Worm (Caenorhabditis elegans): Measurements from ENCODE around the gene asp-3.

The asp-3 gene

ce11 chrX:6782857-6783256, 8.0 kb upstream of the asp-3 start, which contains the start of gene idpp-6:
Gene idpp-6 (plus strand): TSS chrX:6783157.
- TF ChIP-seq unc-86 (tag; optimal IDR thresholded peaks at IDR 0.05): no peak
- TF ChIP-seq fkh-10 (GFP tag; optimal IDR thresholded peaks at IDR 0.05): no peak
- no peak for TF ChIP-seq ceh-88 (GFP tag; IDR thresholded peaks at IDR 0.05)
- no peak for TF ChIP-seq swsn-7 (tag; optimal IDR thresholded peaks at IDR 0.05)
- TF ChIP-seq lin-15B (tag; optimal IDR thresholded peaks at IDR 0.05): no peak
- TF ChIP-seq nhr-12 (tag; optimal IDR thresholded peaks at IDR 0.05): no peak

DNA sequence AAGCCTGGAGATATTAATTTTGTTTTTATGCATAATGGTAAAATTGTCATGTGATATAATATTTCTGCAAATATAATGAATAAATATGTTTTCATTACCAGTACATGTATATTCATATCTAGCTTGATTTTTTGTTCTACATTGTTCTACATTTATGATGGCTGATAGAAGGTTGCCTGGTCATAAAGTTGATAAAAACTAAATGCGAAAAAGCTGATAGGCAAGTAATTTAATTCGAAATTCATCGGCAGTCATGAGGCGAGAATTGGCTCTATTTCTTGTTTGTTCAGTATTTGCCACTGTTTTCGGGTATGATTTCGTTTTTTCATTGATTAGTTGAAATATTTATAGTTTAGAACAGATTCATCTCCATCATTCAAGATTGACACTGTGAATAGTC, 6.7 kb upstream of the asp-3 start, which contains the start of gene bgal-2:
Gene bgal-2, plus strand, starts transcription at position 231 of the 400 bp plus-strand sequence.
- no peak for TF ChIP-seq lin-13 (GFP tag; optimal IDR thresholded peaks at IDR 0.05)
- TF ChIP-seq elt-2 (tag; optimal IDR thresholded peaks at IDR 0.05): peak; percentile 53

DNA sequence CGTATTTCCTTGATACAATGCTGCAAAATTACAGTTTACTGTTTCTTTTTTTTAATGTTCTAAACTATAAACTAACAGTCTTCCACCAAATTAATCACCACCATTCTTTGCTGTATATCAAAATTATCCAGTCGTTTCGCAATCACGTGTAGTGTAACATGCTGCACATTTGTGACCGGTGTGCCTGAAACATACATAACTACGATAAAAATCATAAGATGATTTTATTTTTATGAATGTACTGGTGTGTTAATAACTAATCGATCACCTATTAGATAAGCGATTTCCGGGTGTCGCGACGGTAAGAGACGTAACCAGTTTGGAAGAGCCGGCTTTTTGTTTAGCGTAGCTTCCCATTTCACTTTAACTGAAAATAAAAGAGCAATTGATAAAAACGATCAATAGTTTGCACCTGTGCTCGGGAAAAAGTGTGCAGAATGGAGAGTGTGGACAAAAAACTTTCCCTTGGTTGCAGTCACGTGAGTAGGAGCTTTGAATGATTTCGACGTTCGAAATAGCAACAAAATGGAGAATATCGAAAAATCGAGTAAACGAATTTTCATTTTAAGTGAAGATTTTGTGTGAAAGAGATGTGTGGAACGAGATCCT, 1.8 kb upstream of the asp-3 start, which contains the start of gene sgca-1:
Gene sgca-1, minus strand, starts transcription at position 584 of the 609 bp plus-strand sequence.
- TF ChIP-seq nhr-71 (tag; optimal IDR thresholded peaks at IDR 0.05) (peak; percentile 2), skn-1 (tag; optimal IDR thresholded peaks at IDR 0.05) (no peak), Y116A8C.19 (tag; optimal IDR thresholded peaks at IDR 0.05; ENCODE audit: borderline replicate concordance) (no peak), nhr-11 (tag; optimal IDR thresholded peaks at IDR 0.05) (no peak), nhr-20 (tag; optimal IDR thresholded peaks at IDR 0.05) (peak; percentile 22), nhr-90 (tag; optimal IDR thresholded peaks at IDR 0.05; ENCODE audit: poor library complexity) (peak; percentile 35), zag-1 (tag; optimal IDR thresholded peaks at IDR 0.05) (no peak), mef-2 (tag; optimal IDR thresholded peaks at IDR 0.05) (no peak), alr-1 (tag; optimal IDR thresholded peaks at IDR 0.05; ENCODE audit: borderline replicate concordance) (no peak), nhr-76 (tag; optimal IDR thresholded peaks at IDR 0.05) (no peak), dsc-1 (tag; optimal IDR thresholded peaks at IDR 0.05) (no peak), isw-1 (GFP tag; IDR thresholded peaks at IDR 0.05) (no peak), elt-2 (tag; optimal IDR thresholded peaks at IDR 0.05) (peak; percentile 95), ztf-4 (tag; optimal IDR thresholded peaks at IDR 0.05) (no peak), lin-39 (tag; optimal IDR thresholded peaks at IDR 0.05) (no peak), mep-1 (tag; optimal IDR thresholded peaks at IDR 0.05) (no peak), aly-2 (tag; optimal IDR thresholded peaks at IDR 0.05) (no peak), sptf-1 (tag; optimal IDR thresholded peaks at IDR 0.05) (no peak), nhr-84 (tag; optimal IDR thresholded peaks at IDR 0.05) (no peak), dpl-1 (GFP tag; optimal IDR thresholded peaks at IDR 0.05) (no peak), snpc-4 (tag; optimal IDR thresholded peaks at IDR 0.05) (no peak), pqm-1 (tag; optimal IDR thresholded peaks at IDR 0.05) (no peak), lin-35 (GFP tag; optimal IDR thresholded peaks at IDR 0.05) (peak in 1 of 2 experiments; percentile 53), egl-27 (tag; optimal IDR thresholded peaks at IDR 0.05) (no peak), hpl-2 (GFP tag; optimal IDR thresholded peaks at IDR 0.05) (no peak), sox-4 (tag; optimal IDR thresholded peaks at IDR 0.05) (no peak), fos-1 (tag; optimal IDR thresholded peaks at IDR 0.05) (no peak), nhr-28 (tag; optimal IDR thresholded peaks at IDR 0.05) (no peak), mdl-1 (tag; optimal IDR thresholded peaks at IDR 0.05) (peak in 1 of 2 experiments; percentile 9), ama-1 (optimal IDR thresholded peaks at IDR 0.05) (no peak)

DNA sequence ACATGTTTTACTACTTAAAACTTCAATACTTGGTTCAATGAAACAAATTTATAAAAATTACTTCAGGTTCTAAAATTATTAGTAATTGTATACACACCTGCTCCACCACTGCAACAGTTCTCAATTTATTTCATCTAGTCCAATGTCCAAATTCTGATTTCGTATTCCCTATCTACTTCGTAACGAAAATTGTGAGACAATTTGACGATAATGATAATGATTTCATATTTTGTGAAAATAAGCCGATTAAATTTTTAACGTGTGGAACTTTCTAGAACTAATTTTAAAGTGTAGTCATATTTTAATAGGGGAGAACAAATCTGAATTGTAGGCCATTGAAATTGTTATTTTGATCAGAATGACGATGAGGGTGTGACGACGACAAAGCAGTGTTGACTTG, 407 bp upstream of the asp-3 start:
- TF ChIP-seq nhr-76 (tag; optimal IDR thresholded peaks at IDR 0.05) (no peak), efl-1 (optimal IDR thresholded peaks at IDR 0.05) (no peak), efl-1 (GFP tag; optimal IDR thresholded peaks at IDR 0.05 in 1 of 2) (peak in 1 of 2 experiments; percentile 89)

Measured in whole organism, L1 larva.